Worm (Caenorhabditis elegans): ENCODE results near the gene ant-1.1.

- TF ChIP-seq pha-4 (tag; optimal IDR thresholded peaks at IDR 0.05): no peak
- TF ChIP-seq lag-1 (GFP tag; IDR thresholded peaks at IDR 0.05): no peak
- TF ChIP-seq ets-4 (GFP tag; optimal IDR thresholded peaks at IDR 0.05): no peak
- no peak for TF ChIP-seq dpff-1 (tag; optimal IDR thresholded peaks at IDR 0.05)
- TF ChIP-seq nhr-90 (tag; optimal IDR thresholded peaks at IDR 0.05): no peak
- TF ChIP-seq ztf-18 (tag; optimal IDR thresholded peaks at IDR 0.05): no peak
- TF ChIP-seq mel-28 (tag; optimal IDR thresholded peaks at IDR 0.05; ENCODE audit: borderline replicate concordance): no peak
- no peak for TF ChIP-seq zim-3 (tag; optimal IDR thresholded peaks at IDR 0.05)
- no peak for TF ChIP-seq Y95B8A.8 (GFP tag; IDR thresholded peaks at IDR 0.05)
- no peak for TF ChIP-seq T07F8.4 (tag; optimal IDR thresholded peaks at IDR 0.05)
- no peak for TF ChIP-seq cebp-2 (GFP tag; IDR thresholded peaks at IDR 0.05)
- TF ChIP-seq snpc-1.1 (tag; optimal IDR thresholded peaks at IDR 0.05; ENCODE audit: insufficient read depth): no peak
- no peak for TF ChIP-seq ceh-58 (GFP tag; IDR thresholded peaks at IDR 0.05)
- no peak for TF ChIP-seq B0035.1 (tag; optimal IDR thresholded peaks at IDR 0.05)
Observed at ce11 chrIII:13495571-13495970, 32.6 kb downstream of the ant-1.1 start, which contains the start of gene T28A8.2.
